Fruit fly (Drosophila melanogaster) whole organism, embryonic: ENCODE data around the gene CG6015.

Source experiments
- Atf3 ChIP-seq: fragments of 200-800 bp; sonication (Bioruptor generic); optimal IDR thresholded peaks from 3 replicates; lab custom pipeline; 2016; ENCODE audit warnings: missing biosample characterization, missing genetic modification characterization
- CG10267 ChIP-seq: fragments of 200-800 bp; sonication (Bioruptor generic); optimal IDR thresholded peaks from 2 replicates; lab custom pipeline; 2018; ENCODE audit warnings: missing biosample characterization, mild to moderate bottlenecking, missing genetic modification characterization, moderate library complexity
- CG10543 ChIP-seq: fragments of 200-800 bp; sonication (Bioruptor generic); optimal IDR thresholded peaks from 3 replicates; lab custom pipeline; 2017; ENCODE audit warnings: missing biosample characterization, mild to moderate bottlenecking, missing genetic modification characterization, moderate library complexity
- CG11696 ChIP-seq: fragments of 200-800 bp; sonication (Bioruptor generic); IDR thresholded peaks from 2 replicates; pipeline ENCODE4 v1.3.6; 2022; ENCODE audit warnings: missing biosample characterization, missing genetic modification characterization
- CG12744 ChIP-seq: fragments of 200-800 bp; sonication (Bioruptor generic); optimal IDR thresholded peaks from 2 replicates; lab custom pipeline; 2016; ENCODE audit warnings: missing biosample characterization, missing genetic modification characterization
- CG13296 ChIP-seq: fragments of 200-800 bp; sonication (Bioruptor generic); optimal IDR thresholded peaks from 3 replicates; lab custom pipeline; 2018; ENCODE audit warnings: missing biosample characterization, mild to moderate bottlenecking, missing genetic modification characterization
- CG13775 ChIP-seq: fragments of 200-800 bp; sonication (Bioruptor generic); optimal IDR thresholded peaks from 3 replicates; lab custom pipeline; 2017; ENCODE audit warnings: missing biosample characterization, mild to moderate bottlenecking, missing genetic modification characterization
- CG13894 ChIP-seq: fragments of 200-800 bp; sonication (Bioruptor generic); optimal IDR thresholded peaks from 3 replicates; lab custom pipeline; 2018; ENCODE audit warnings: missing biosample characterization, mild to moderate bottlenecking, missing genetic modification characterization, moderate library complexity
- CG14441 ChIP-seq: fragments of 200-800 bp; sonication (Bioruptor generic); IDR thresholded peaks from 2 replicates; pipeline ENCODE4 v1.3.6; 2022; ENCODE audit warnings: missing biosample characterization, missing genetic modification characterization
- CG2199 ChIP-seq: fragments of 200-800 bp; sonication (Bioruptor generic); IDR thresholded peaks from 3 replicates; pipeline ENCODE4 v1.3.6; 2022; ENCODE audit warnings: missing biosample characterization, missing genetic modification characterization
- CG3163 ChIP-seq: fragments of 200-800 bp; sonication (Bioruptor generic); optimal IDR thresholded peaks from 3 replicates; lab custom pipeline; 2016; ENCODE audit warnings: missing biosample characterization, missing genetic modification characterization
- CG32767 ChIP-seq: fragments of 200-800 bp; sonication (Bioruptor generic); IDR thresholded peaks from 2 replicates; pipeline ENCODE4 v1.3.6; 2022; ENCODE audit warnings: missing biosample characterization, missing genetic modification characterization
- CG3995 ChIP-seq: fragments of 200-800 bp; sonication (Bioruptor generic); optimal IDR thresholded peaks from 3 replicates; lab custom pipeline; 2016; ENCODE audit warnings: missing biosample characterization, missing genetic modification characterization
- CG6254 ChIP-seq: fragments of 200-800 bp; sonication (Bioruptor generic); optimal IDR thresholded peaks from 3 replicates; lab custom pipeline; 2017; ENCODE audit warnings: mild to moderate bottlenecking, missing biosample characterization, missing genetic modification reagents, missing genetic modification characterization
- CG6689 ChIP-seq: fragments of 200-800 bp; sonication (Bioruptor generic); IDR thresholded peaks from 2 replicates; pipeline ENCODE4 v1.3.6; 2022; ENCODE audit warnings: missing biosample characterization, missing genetic modification characterization
- CG6765 ChIP-seq: fragments of 200-800 bp; sonication (Bioruptor generic); optimal IDR thresholded peaks from 3 replicates; lab custom pipeline; 2017; ENCODE audit warnings: missing biosample characterization, mild to moderate bottlenecking, missing genetic modification characterization
- CG8290 ChIP-seq, 3 experiments: fragments of 200-800 bp; sonication (Bioruptor generic); optimal IDR thresholded peaks; 2 replicates each; lab custom pipeline; 2016 to 2019; ENCODE audit warnings: missing biosample characterization in 3 of 3, missing genetic modification characterization in 3 of 3, mild to moderate bottlenecking in 2 of 3, moderate library complexity in 1 of 3
- CTCF ChIP-seq: fragments of 200-800 bp; sonication (Bioruptor generic); optimal IDR thresholded peaks from 2 replicates; lab custom pipeline; 2017; ENCODE audit warnings: missing biosample characterization, mild to moderate bottlenecking, missing genetic modification characterization, moderate library complexity
- Deaf1 ChIP-seq: fragments of 200-800 bp; optimal IDR thresholded peaks from 3 replicates; lab custom pipeline; 2019; ENCODE audit warnings: missing biosample characterization, mild to moderate bottlenecking, missing genetic modification characterization, moderate library complexity
- Ets65A ChIP-seq: fragments of 200-800 bp; sonication (Bioruptor generic); peaks from one replicate; lab custom pipeline; 2016; ENCODE audit warnings: missing biosample characterization, missing genetic modification characterization
- H15 ChIP-seq: fragments of 200-800 bp; sonication (Bioruptor generic); IDR thresholded peaks from 3 replicates; pipeline ENCODE4 v1.3.6; 2022; ENCODE audit warnings: missing biosample characterization, missing genetic modification characterization
- Oli ChIP-seq: fragments of 200-800 bp; sonication (Bioruptor generic); optimal IDR thresholded peaks from 2 replicates; lab custom pipeline; 2018; ENCODE audit warnings: missing biosample characterization, mild to moderate bottlenecking, missing genetic modification characterization, moderate library complexity
- ato ChIP-seq: fragments of 200-800 bp; sonication (Bioruptor generic); IDR thresholded peaks from 2 replicates; pipeline ENCODE4 v1.3.6; 2022; ENCODE audit warnings: missing biosample characterization, missing genetic modification characterization; ENCODE audit not compliant: partially characterized antibody
- btn ChIP-seq: fragments of 200-800 bp; sonication (Bioruptor generic); optimal IDR thresholded peaks from 2 replicates; lab custom pipeline; 2016; ENCODE audit warnings: missing biosample characterization, missing genetic modification characterization
- cad ChIP-seq: fragments of >200 bp; optimal IDR thresholded peaks from 2 replicates; lab custom pipeline; 2017; ENCODE audit warnings: missing biosample characterization, missing genetic modification characterization
- cato ChIP-seq: fragments of 200-800 bp; sonication (Bioruptor generic); optimal IDR thresholded peaks from 2 replicates; lab custom pipeline; 2016; ENCODE audit warnings: missing biosample characterization, missing genetic modification characterization, borderline replicate concordance
- chinmo ChIP-seq: fragments of 200-800 bp; sonication (Bioruptor generic); IDR thresholded peaks from 4 replicates; pipeline ENCODE4 v1.3.6; 2022; ENCODE audit warnings: missing biosample characterization, missing genetic modification characterization; ENCODE audit not compliant: partially characterized antibody
- chm ChIP-seq: fragments of 200-800 bp; sonication (Bioruptor generic); IDR thresholded peaks from 2 replicates; pipeline ENCODE4 v1.3.6; 2022; ENCODE audit warnings: missing biosample characterization, missing genetic modification characterization
- corto ChIP-seq: fragments of 200-800 bp; sonication (Bioruptor generic); optimal IDR thresholded peaks from 2 replicates; lab custom pipeline; 2016; ENCODE audit warnings: missing biosample characterization, mild to moderate bottlenecking, missing genetic modification characterization, moderate library complexity
- cwo ChIP-seq: fragments of 200-800 bp; sonication (Bioruptor generic); optimal IDR thresholded peaks from 3 replicates; lab custom pipeline; 2017; ENCODE audit warnings: missing biosample characterization, missing genetic modification characterization, mild to moderate bottlenecking, moderate library complexity, missing genetic modification reagents
- dan ChIP-seq: fragments of 200-800 bp; sonication (Bioruptor generic); IDR thresholded peaks from 2 replicates; pipeline ENCODE4 v1.3.6; 2022; ENCODE audit warnings: missing biosample characterization, missing genetic modification characterization
- dpn ChIP-seq, 2 experiments: fragments of 200-800 bp; sonication (Bioruptor generic); optimal IDR thresholded peaks; 3 replicates each; lab custom pipeline; 2016; ENCODE audit warnings: missing biosample characterization in 2 of 2, missing genetic modification characterization in 2 of 2
- dysf ChIP-seq: fragments of 200-800 bp; sonication (Bioruptor generic); IDR thresholded peaks from 3 replicates; pipeline ENCODE4 v1.3.6; 2022; ENCODE audit warnings: missing biosample characterization, missing genetic modification characterization
- grn ChIP-seq: fragments of 200-800 bp; sonication (Bioruptor generic); optimal IDR thresholded peaks from 3 replicates; lab custom pipeline; 2017; ENCODE audit warnings: missing biosample characterization, missing genetic modification characterization
- hb ChIP-seq: fragments of 200-800 bp; sonication (Bioruptor generic); IDR thresholded peaks from 3 replicates; pipeline ENCODE4 v1.3.6; 2022; ENCODE audit warnings: missing biosample characterization, missing genetic modification characterization; ENCODE audit not compliant: partially characterized antibody
- kay ChIP-seq: fragments of 200-800 bp; sonication (Bioruptor generic); optimal IDR thresholded peaks from 2 replicates; lab custom pipeline; 2016; ENCODE audit warnings: missing biosample characterization, missing genetic modification characterization
- nau ChIP-seq: fragments of 200-800 bp; sonication (Bioruptor generic); optimal IDR thresholded peaks from 3 replicates; lab custom pipeline; 2017; ENCODE audit warnings: missing biosample characterization, mild to moderate bottlenecking, missing genetic modification characterization, missing genetic modification reagents
- odd ChIP-seq: fragments of 200-800 bp; sonication (Bioruptor generic); optimal IDR thresholded peaks from 2 replicates; lab custom pipeline; 2017; ENCODE audit warnings: missing biosample characterization, mild to moderate bottlenecking, missing genetic modification characterization
- pan ChIP-seq, 4 experiments: fragments of >200 bp in 3 of 4; fragments of 200-800 bp in 1 of 4; sonication (Bioruptor generic) in 1 of 4; optimal IDR thresholded peaks in 3 of 4; IDR thresholded peaks in 1 of 4; 2 replicates each; pipeline versions ENCODE4 v1.3.6 to Lab custom; 2017 to 2022; ENCODE audit warnings: missing biosample characterization in 2 of 4, missing genetic modification characterization in 2 of 4, mixed read lengths in 1 of 4
- repo ChIP-seq: fragments of 200-800 bp; sonication (Bioruptor generic); optimal IDR thresholded peaks from 2 replicates; lab custom pipeline; 2016; ENCODE audit warnings: missing biosample characterization, missing genetic modification characterization
- sd ChIP-seq: fragments of 200-800 bp; sonication (Bioruptor generic); optimal IDR thresholded peaks from 3 replicates; lab custom pipeline; 2018; ENCODE audit warnings: missing biosample characterization, mild to moderate bottlenecking, missing genetic modification characterization, moderate library complexity
- sna ChIP-seq: fragments of 200-800 bp; sonication (Bioruptor generic); IDR thresholded peaks from 2 replicates; pipeline ENCODE4 v1.3.6; 2022; ENCODE audit warnings: missing biosample characterization, missing genetic modification characterization; ENCODE audit not compliant: partially characterized antibody
- so ChIP-seq: fragments of 200-800 bp; sonication (Bioruptor generic); IDR thresholded peaks from 3 replicates; pipeline ENCODE4 v1.3.6; 2022; ENCODE audit warnings: missing biosample characterization, missing genetic modification characterization
- sug ChIP-seq: fragments of 200-800 bp; optimal IDR thresholded peaks from 2 replicates; lab custom pipeline; 2019; ENCODE audit warnings: missing biosample characterization, mild to moderate bottlenecking, missing genetic modification characterization, moderate library complexity
- tup ChIP-seq: fragments of 200-800 bp; sonication (Bioruptor generic); optimal IDR thresholded peaks from 2 replicates; lab custom pipeline; 2016; ENCODE audit warnings: missing biosample characterization, mild to moderate bottlenecking, missing genetic modification characterization, moderate library complexity
- twi ChIP-seq: fragments of 200-800 bp; optimal IDR thresholded peaks from 2 replicates; lab custom pipeline; 2019; ENCODE audit warnings: missing biosample characterization, mild to moderate bottlenecking, missing genetic modification characterization, moderate library complexity
- zen2 ChIP-seq: fragments of 200-800 bp; sonication (Bioruptor generic); IDR thresholded peaks from 3 replicates; pipeline ENCODE4 v1.3.6; 2022; ENCODE audit warnings: missing biosample characterization, missing genetic modification characterization; ENCODE audit not compliant: partially characterized antibody

The CG6015 gene

dm6 chr3R:22049134-22049796 is 15.2 kb upstream of the CG6015 start (continued):
- TF ChIP-seq pan (optimal IDR thresholded peaks at IDR 0.05; lab: Kevin White, UChicago), result no peak
- peak in 1 of 2 experiments; percentile 87 for TF ChIP-seq pan (GFP tag; optimal IDR thresholded peaks at IDR 0.05 in 1 of 2, IDR thresholded peaks at IDR 0.05 in 1 of 2)
- TF ChIP-seq repo, result peak; percentile 45
- TF ChIP-seq sna (GFP tag; lab: Robert Waterston, UW), result no peak
- TF ChIP-seq btn, result peak; percentile 30
- TF ChIP-seq CG3163 (GFP tag; lab: Kevin White, UChicago), result peak; percentile 32
- TF ChIP-seq hb (GFP tag; lab: Robert Waterston, UW), result no peak
- peak; percentile 54 for TF ChIP-seq CG6765 (GFP tag; lab: Kevin White, UChicago)
- TF ChIP-seq Atf3 (GFP tag; lab: Kevin White, UChicago), result peak; percentile 60
- peak; percentile 76 for TF ChIP-seq CG6254 (GFP tag; lab: Kevin White, UChicago)
- peak; percentile 61 for TF ChIP-seq CG13775
- TF ChIP-seq odd (GFP tag; lab: Kevin White, UChicago), result peak; percentile 68
- TF ChIP-seq cad, result no peak
- peak; percentile 69 for TF ChIP-seq CG13296 (GFP tag; lab: Kevin White, UChicago)
- no peak for TF ChIP-seq CG3995 (GFP tag; lab: Kevin White, UChicago)
- TF ChIP-seq CG11696 (GFP tag; lab: Robert Waterston, UW), result peak; percentile 50
- TF ChIP-seq H15 (GFP tag; lab: Robert Waterston, UW), result peak; percentile 76
- TF ChIP-seq corto (GFP tag; lab: Kevin White, UChicago), result no peak
- TF ChIP-seq Oli (tag; lab: Kevin White, UChicago), result peak; percentile 81
- peak; percentile 50 for TF ChIP-seq cato (GFP tag; lab: Kevin White, UChicago)
- peak; percentile 29 for TF ChIP-seq CG12744 (GFP tag; lab: Kevin White, UChicago)

DNA sequence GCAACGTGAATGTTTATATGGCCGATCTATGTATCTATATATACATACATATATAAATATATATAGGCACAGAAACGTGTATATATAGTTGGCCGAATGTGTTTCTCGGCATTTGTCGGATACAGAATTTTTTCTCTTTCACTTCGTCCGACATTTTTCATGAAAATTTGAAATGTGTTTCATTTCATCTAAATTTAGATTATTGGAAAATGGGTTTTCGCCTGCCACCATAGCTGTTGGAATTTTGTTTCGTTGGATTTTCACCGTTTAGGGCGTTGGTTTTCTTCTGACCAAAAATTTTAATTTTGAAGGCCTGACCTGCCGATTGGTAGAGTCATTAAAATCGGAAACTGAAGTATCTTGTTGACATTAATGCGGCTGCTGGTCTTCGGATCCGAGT is 13.3 kb upstream of the CG6015 start:
- TF ChIP-seq nau (GFP tag; lab: Kevin White, UChicago) (no peak), twi (tag; lab: Kevin White, UChicago) (peak; percentile 39), sd (peak; percentile 65), so (GFP tag; lab: Robert Waterston, UW) (no peak), CG32767 (peak; percentile 55), Ets65A (peak; percentile 24), dpn (GFP tag; optimal IDR thresholded peaks at IDR 0.05; lab: Kevin White, UChicago) (no peak), zen2 (no peak)

dm6 chr3R:22046723-22047122 is 12.6 kb upstream of the CG6015 start:
- TF ChIP-seq Ets65A (peak; percentile 81), grn (GFP tag; lab: Kevin White, UChicago) (peak; percentile 44), chinmo (GFP tag; lab: Robert Waterston, UW) (peak; percentile 85; the same call in 2 of the 4 replicates), CG8290 (GFP tag; optimal IDR thresholded peaks at IDR 0.05; lab: Kevin White, UChicago) (no peak), CG8290 (tag; optimal IDR thresholded peaks at IDR 0.05; lab: Kevin White, UChicago) (peak in 1 of 2 experiments; percentile 34), chm (GFP tag; lab: Robert Waterston, UW) (peak; percentile 63), ato (GFP tag; lab: Robert Waterston, UW) (0 out of 2 replicates have a peak, but pooled peaks have one; percentile 40), dysf (no peak), CG10267 (tag; lab: Kevin White, UChicago) (no peak), CG2199 (peak; percentile 59; the same call in 1 of the 3 replicates), CG10543 (GFP tag; lab: Kevin White, UChicago) (peak; percentile 25), Deaf1 (tag; lab: Kevin White, UChicago) (peak; percentile 20), CG14441 (no peak), CG13894 (tag; lab: Kevin White, UChicago) (peak; percentile 83), sd (peak; percentile 62), CTCF (no peak), tup (no peak), kay (peak; percentile 16), CG6689 (GFP tag; lab: Robert Waterston, UW) (0 out of 2 replicates have a peak, but pooled peaks have one; percentile 6), cwo (peak; percentile 81), dan (GFP tag; lab: Robert Waterston, UW) (no peak), sug (tag; lab: Kevin White, UChicago) (peak; percentile 10)
